Worm (Caenorhabditis elegans): ENCODE measurements around the gene T22B7.4.

The T22B7.4 gene

ce11 chrX:5629941-5630340, 11.3 kb downstream of the T22B7.4 start, which contains the start of gene argn-1:
TSS of gene argn-1 (plus strand) at chrX:5630023.
- TF ChIP-seq ceh-91 (GFP tag; IDR thresholded peaks at IDR 0.05) (no peak), ztf-26 (tag; optimal IDR thresholded peaks at IDR 0.05) (peak; percentile 64), ztf-6 (GFP tag; IDR thresholded peaks at IDR 0.05) (no peak), nhr-120 (GFP tag; IDR thresholded peaks at IDR 0.05) (no peak), sptf-2 (GFP tag; optimal IDR thresholded peaks at IDR 0.05) (no peak), lsy-27 (tag; optimal IDR thresholded peaks at IDR 0.05; ENCODE audit: borderline replicate concordance, insufficient read depth) (no peak), rcor-1 (GFP tag; IDR thresholded peaks at IDR 0.05) (no peak), attf-3 (GFP tag; conservative IDR thresholded peaks at IDR 0.05) (no peak), tlf-1 (GFP tag; optimal IDR thresholded peaks at IDR 0.05) (no peak), lin-40 (tag; optimal IDR thresholded peaks at IDR 0.05) (peak; percentile 13), cebp-2 (GFP tag; IDR thresholded peaks at IDR 0.05) (no peak), ceh-79 (tag; optimal IDR thresholded peaks at IDR 0.05) (no peak)

ce11 chrX:5628432-5628977, 12.7 kb downstream of the T22B7.4 start:
- TF ChIP-seq ztf-26 (tag; optimal IDR thresholded peaks at IDR 0.05) = peak; percentile 27
- no peak for TF ChIP-seq F39B2.1 (GFP tag; IDR thresholded peaks at IDR 0.05)
- TF ChIP-seq lin-26 (GFP tag; IDR thresholded peaks at IDR 0.05) = peak; percentile 52; the same call in 1 of the 2 replicates
- TF ChIP-seq unc-130 (GFP tag; optimal IDR thresholded peaks at IDR 0.05) = no peak

DNA sequence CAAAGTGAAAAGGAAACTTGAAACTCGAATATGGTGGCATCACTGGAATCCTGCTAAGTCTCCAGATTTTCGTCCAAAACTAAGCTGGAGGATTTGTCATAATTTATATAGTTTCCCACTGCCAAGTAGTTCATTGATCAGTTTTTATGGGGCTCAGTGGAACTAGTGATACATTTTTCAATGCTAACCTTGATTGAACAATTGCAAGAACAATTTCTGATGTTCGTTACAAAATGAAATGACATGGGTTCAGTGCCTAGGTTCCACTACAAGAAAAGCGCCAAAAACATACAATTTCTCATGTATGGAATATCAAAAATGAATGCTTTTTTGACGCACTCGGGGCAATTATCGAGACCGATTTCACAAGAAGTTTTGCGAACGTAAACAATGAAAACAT, 19.4 kb downstream of the T22B7.4 start:
- TF ChIP-seq ZK185.1 (tag; optimal IDR thresholded peaks at IDR 0.05; ENCODE audit: poor library complexity, severe bottlenecking) (no peak), ama-1 (optimal IDR thresholded peaks at IDR 0.05) (no peak), ama-1 (GFP tag; optimal IDR thresholded peaks at IDR 0.05) (no peak), Y67H2A.10 (GFP tag; conservative IDR thresholded peaks at IDR 0.05) (no peak), Y79H2A.3 (GFP tag; conservative IDR thresholded peaks at IDR 0.05) (no peak), F37B4.10 (GFP tag; IDR thresholded peaks at IDR 0.05) (no peak), somi-1 (GFP tag; optimal IDR thresholded peaks at IDR 0.05) (no peak), lsl-1 (GFP tag; optimal IDR thresholded peaks at IDR 0.05) (no peak), F57C9.4 (tag; optimal IDR thresholded peaks at IDR 0.05) (no peak), tbx-9 (tag; optimal IDR thresholded peaks at IDR 0.05; ENCODE audit: borderline replicate concordance) (no peak), zim-3 (tag; optimal IDR thresholded peaks at IDR 0.05) (no peak), hmg-1.2 (GFP tag; IDR thresholded peaks at IDR 0.05) (no peak), Y53G8AR.9 (GFP tag; conservative IDR thresholded peaks at IDR 0.05) (no peak), attf-6 (GFP tag; IDR thresholded peaks at IDR 0.05) (no peak), T07F8.4 (tag; optimal IDR thresholded peaks at IDR 0.05) (no peak), F55B11.4 (tag; optimal IDR thresholded peaks at IDR 0.05; ENCODE audit: borderline replicate concordance, insufficient read depth) (no peak), aptf-3 (GFP tag; IDR thresholded peaks at IDR 0.05) (no peak), nhr-120 (GFP tag; IDR thresholded peaks at IDR 0.05) (no peak), snpc-4 (GFP tag; optimal IDR thresholded peaks at IDR 0.05) (no peak), snpc-4 (tag; optimal IDR thresholded peaks at IDR 0.05) (no peak)

DNA sequence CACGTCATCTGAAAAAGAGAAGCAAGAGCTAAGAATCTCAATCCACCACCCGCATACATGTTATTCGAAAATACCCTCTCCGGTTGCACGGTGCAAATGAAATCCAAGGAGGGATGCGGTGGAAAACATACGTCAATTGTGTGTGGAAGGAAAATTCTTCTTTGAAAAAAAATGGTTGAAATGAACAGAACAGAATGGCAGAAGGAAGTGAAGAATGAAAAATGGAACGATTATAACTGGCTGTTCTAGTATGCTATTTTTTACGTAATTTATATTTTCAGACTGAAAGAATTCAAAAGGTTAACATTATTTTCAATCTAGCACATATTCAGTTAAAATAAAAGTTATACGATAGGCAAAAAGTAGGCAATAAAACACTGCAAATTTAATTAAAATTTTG, 25.2 kb downstream of the T22B7.4 start:
- TF ChIP-seq cebp-1 (GFP tag; IDR thresholded peaks at IDR 0.05) (no peak), cebp-1 (tag; optimal IDR thresholded peaks at IDR 0.05) (no peak), B0035.1 (tag; optimal IDR thresholded peaks at IDR 0.05) (no peak), snpc-4 (GFP tag; optimal IDR thresholded peaks at IDR 0.05) (no peak), snpc-4 (tag; optimal IDR thresholded peaks at IDR 0.05) (no peak)
